Worm (Caenorhabditis elegans): ENCODE results near the gene F54D8.10.

F54D8.10 gene

ce11 chrIII:5081573-5081823 lies 13.1 kb upstream of the F54D8.10 start, which contains the start of gene cox-6A:
Gene cox-6A (plus strand): TSS chrIII:5081724.
- TF ChIP-seq ets-7 (tag; optimal IDR thresholded peaks at IDR 0.05) (no peak), sea-1 (GFP tag; conservative IDR thresholded peaks at IDR 0.05) (no peak), hmg-4 (GFP tag; optimal IDR thresholded peaks at IDR 0.05) (no peak), pes-1 (GFP tag; IDR thresholded peaks at IDR 0.05) (no peak), ama-1 (optimal IDR thresholded peaks at IDR 0.05) (no peak), hmbx-1 (tag; optimal IDR thresholded peaks at IDR 0.05) (no peak), scrt-1 (GFP tag; IDR thresholded peaks at IDR 0.05) (no peak), ceh-36 (tag; optimal IDR thresholded peaks at IDR 0.05) (no peak), aly-1 (tag; optimal IDR thresholded peaks at IDR 0.05) (no peak), ceh-13 (GFP tag; optimal IDR thresholded peaks at IDR 0.05) (no peak)

DNA sequence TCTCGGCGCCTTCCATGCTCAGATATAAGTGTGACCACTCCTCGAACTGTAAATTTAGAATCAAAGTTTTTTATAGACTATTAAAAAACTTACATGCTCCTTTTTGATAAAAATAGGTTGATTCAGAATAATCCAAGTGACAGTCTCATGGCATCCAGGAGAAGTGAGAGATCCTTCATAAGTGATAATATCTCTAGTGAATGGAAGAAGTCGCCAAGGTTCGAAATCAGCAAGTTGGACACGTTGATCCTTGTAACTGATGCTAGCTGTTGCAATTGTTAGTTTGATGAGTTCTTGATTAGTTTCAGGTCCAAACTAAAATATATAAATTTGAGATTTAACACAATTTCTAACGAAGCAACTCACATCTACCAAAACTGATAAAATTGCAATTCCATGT lies 11.3 kb upstream of the F54D8.10 start:
- TF ChIP-seq B0310.2 (tag; optimal IDR thresholded peaks at IDR 0.05) (no peak), aly-1 (tag; optimal IDR thresholded peaks at IDR 0.05) (no peak), tbx-11 (GFP tag; IDR thresholded peaks at IDR 0.05) (no peak), F13C5.2 (tag; optimal IDR thresholded peaks at IDR 0.05) (no peak), hnd-1 (tag; optimal IDR thresholded peaks at IDR 0.05) (no peak), ceh-36 (tag; optimal IDR thresholded peaks at IDR 0.05) (no peak), tbx-37 (GFP tag; conservative IDR thresholded peaks at IDR 0.05) (no peak), flt-1 (GFP tag; IDR thresholded peaks at IDR 0.05) (no peak), ceh-13 (GFP tag; optimal IDR thresholded peaks at IDR 0.05) (no peak), pes-1 (GFP tag; IDR thresholded peaks at IDR 0.05) (no peak), sea-1 (GFP tag; conservative IDR thresholded peaks at IDR 0.05) (no peak), scrt-1 (GFP tag; IDR thresholded peaks at IDR 0.05) (no peak), ama-1 (optimal IDR thresholded peaks at IDR 0.05) (no peak), ets-7 (tag; optimal IDR thresholded peaks at IDR 0.05) (no peak), hmbx-1 (tag; optimal IDR thresholded peaks at IDR 0.05) (no peak)

DNA sequence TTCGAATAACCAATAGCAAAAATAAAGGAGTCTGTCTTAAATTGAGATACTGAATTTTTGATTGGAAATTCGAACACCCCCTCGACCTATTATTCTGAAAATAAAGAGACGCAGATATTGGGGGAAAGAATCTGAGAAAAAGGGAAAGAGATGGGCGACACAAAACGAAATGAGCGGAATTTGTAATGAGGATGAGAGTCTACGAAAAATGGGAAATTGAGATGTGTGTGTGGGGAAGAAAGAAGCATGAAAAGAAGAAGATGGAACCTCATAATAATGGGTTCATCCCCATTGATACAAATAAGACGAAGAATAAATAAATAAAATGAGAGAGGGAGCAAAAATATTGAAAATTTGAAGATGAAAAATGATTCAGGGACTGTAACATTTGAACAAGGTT lies 9.1 kb upstream of the F54D8.10 start, which contains the start of gene cah-1:
TSS of gene cah-1 (minus strand) at position 101 of the 400 bp plus-strand sequence.
- TF ChIP-seq scrt-1 (GFP tag; IDR thresholded peaks at IDR 0.05) (no peak), B0310.2 (tag; optimal IDR thresholded peaks at IDR 0.05) (no peak), aly-1 (tag; optimal IDR thresholded peaks at IDR 0.05) (no peak), ceh-36 (tag; optimal IDR thresholded peaks at IDR 0.05) (no peak), flt-1 (GFP tag; IDR thresholded peaks at IDR 0.05) (no peak), hmg-4 (GFP tag; optimal IDR thresholded peaks at IDR 0.05) (no peak), tra-4 (tag; optimal IDR thresholded peaks at IDR 0.05) (no peak), ama-1 (optimal IDR thresholded peaks at IDR 0.05) (no peak), F13C5.2 (tag; optimal IDR thresholded peaks at IDR 0.05) (no peak), pes-1 (GFP tag; IDR thresholded peaks at IDR 0.05) (no peak), sea-1 (GFP tag; conservative IDR thresholded peaks at IDR 0.05) (no peak), ceh-13 (GFP tag; optimal IDR thresholded peaks at IDR 0.05) (no peak), hnd-1 (tag; optimal IDR thresholded peaks at IDR 0.05) (no peak), tbx-37 (GFP tag; conservative IDR thresholded peaks at IDR 0.05) (no peak), tbx-11 (GFP tag; IDR thresholded peaks at IDR 0.05) (no peak)

- TF ChIP-seq flt-1 (GFP tag; IDR thresholded peaks at IDR 0.05) (no peak), aly-1 (tag; optimal IDR thresholded peaks at IDR 0.05) (no peak), F13C5.2 (tag; optimal IDR thresholded peaks at IDR 0.05) (no peak), tra-4 (tag; optimal IDR thresholded peaks at IDR 0.05) (no peak), tbx-37 (GFP tag; conservative IDR thresholded peaks at IDR 0.05) (no peak), sea-1 (GFP tag; conservative IDR thresholded peaks at IDR 0.05) (no peak), scrt-1 (GFP tag; IDR thresholded peaks at IDR 0.05) (no peak), ceh-36 (tag; optimal IDR thresholded peaks at IDR 0.05) (no peak), ets-7 (tag; optimal IDR thresholded peaks at IDR 0.05) (no peak), pes-1 (GFP tag; IDR thresholded peaks at IDR 0.05) (no peak), B0310.2 (tag; optimal IDR thresholded peaks at IDR 0.05) (no peak), ama-1 (optimal IDR thresholded peaks at IDR 0.05) (no peak), ceh-13 (GFP tag; optimal IDR thresholded peaks at IDR 0.05) (no peak), hnd-1 (tag; optimal IDR thresholded peaks at IDR 0.05) (no peak), hmg-4 (GFP tag; optimal IDR thresholded peaks at IDR 0.05) (no peak), tbx-11 (GFP tag; IDR thresholded peaks at IDR 0.05) (no peak)
Measured at ce11 chrIII:5089489-5089888, 5.1 kb upstream of the F54D8.10 start.

ce11 chrIII:5092345-5092744 lies 2.3 kb upstream of the F54D8.10 start:
- TF ChIP-seq aly-1 (tag; optimal IDR thresholded peaks at IDR 0.05) (no peak), F13C5.2 (tag; optimal IDR thresholded peaks at IDR 0.05) (no peak), flt-1 (GFP tag; IDR thresholded peaks at IDR 0.05) (no peak), ets-7 (tag; optimal IDR thresholded peaks at IDR 0.05) (no peak), scrt-1 (GFP tag; IDR thresholded peaks at IDR 0.05) (no peak), tbx-11 (GFP tag; IDR thresholded peaks at IDR 0.05) (no peak), hnd-1 (tag; optimal IDR thresholded peaks at IDR 0.05) (no peak), ceh-13 (GFP tag; optimal IDR thresholded peaks at IDR 0.05) (no peak), tra-4 (tag; optimal IDR thresholded peaks at IDR 0.05) (no peak), hmbx-1 (tag; optimal IDR thresholded peaks at IDR 0.05) (no peak), hmg-4 (GFP tag; optimal IDR thresholded peaks at IDR 0.05) (no peak), B0310.2 (tag; optimal IDR thresholded peaks at IDR 0.05) (no peak), pes-1 (GFP tag; IDR thresholded peaks at IDR 0.05) (no peak), ama-1 (optimal IDR thresholded peaks at IDR 0.05) (no peak), ceh-36 (tag; optimal IDR thresholded peaks at IDR 0.05) (no peak), tbx-37 (GFP tag; conservative IDR thresholded peaks at IDR 0.05) (no peak), sea-1 (GFP tag; conservative IDR thresholded peaks at IDR 0.05) (no peak)

DNA sequence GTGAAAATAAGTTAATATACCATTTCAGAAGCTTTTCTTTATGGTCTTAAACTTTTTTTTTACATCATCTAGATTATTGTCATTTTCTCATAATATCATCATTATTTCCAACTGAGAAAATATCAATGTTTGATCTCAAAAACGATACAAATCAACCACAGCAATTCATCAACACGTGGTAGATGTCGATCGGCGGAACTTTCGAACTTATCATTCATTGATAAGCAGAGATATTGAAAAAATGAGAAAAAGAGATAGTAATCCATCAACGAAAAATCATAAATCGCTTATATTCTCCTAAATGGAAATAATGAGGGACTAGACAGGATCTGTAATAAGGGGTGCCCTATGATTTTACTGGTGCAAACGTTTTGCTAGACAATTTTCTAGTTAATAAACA lies 2.1 kb downstream of the F54D8.10 start:
- TF ChIP-seq pes-1 (GFP tag; IDR thresholded peaks at IDR 0.05) (no peak), ceh-36 (tag; optimal IDR thresholded peaks at IDR 0.05) (no peak), tbx-37 (GFP tag; conservative IDR thresholded peaks at IDR 0.05) (no peak), scrt-1 (GFP tag; IDR thresholded peaks at IDR 0.05) (no peak), sea-1 (GFP tag; conservative IDR thresholded peaks at IDR 0.05) (no peak), hnd-1 (tag; optimal IDR thresholded peaks at IDR 0.05) (no peak), ama-1 (optimal IDR thresholded peaks at IDR 0.05) (no peak), B0310.2 (tag; optimal IDR thresholded peaks at IDR 0.05) (no peak), hmbx-1 (tag; optimal IDR thresholded peaks at IDR 0.05) (no peak), tra-4 (tag; optimal IDR thresholded peaks at IDR 0.05) (no peak), aly-1 (tag; optimal IDR thresholded peaks at IDR 0.05) (no peak), ceh-13 (GFP tag; optimal IDR thresholded peaks at IDR 0.05) (no peak), ets-7 (tag; optimal IDR thresholded peaks at IDR 0.05) (no peak), tbx-11 (GFP tag; IDR thresholded peaks at IDR 0.05) (no peak), F13C5.2 (tag; optimal IDR thresholded peaks at IDR 0.05) (no peak), hmg-4 (GFP tag; optimal IDR thresholded peaks at IDR 0.05) (no peak), flt-1 (GFP tag; IDR thresholded peaks at IDR 0.05) (no peak)

- TF ChIP-seq tra-4 (tag; optimal IDR thresholded peaks at IDR 0.05) (no peak), sea-1 (GFP tag; conservative IDR thresholded peaks at IDR 0.05) (no peak), tbx-11 (GFP tag; IDR thresholded peaks at IDR 0.05) (no peak), flt-1 (GFP tag; IDR thresholded peaks at IDR 0.05) (no peak), aly-1 (tag; optimal IDR thresholded peaks at IDR 0.05) (no peak), hmg-4 (GFP tag; optimal IDR thresholded peaks at IDR 0.05) (no peak), F13C5.2 (tag; optimal IDR thresholded peaks at IDR 0.05) (no peak), ceh-36 (tag; optimal IDR thresholded peaks at IDR 0.05) (no peak), hmbx-1 (tag; optimal IDR thresholded peaks at IDR 0.05) (no peak), hnd-1 (tag; optimal IDR thresholded peaks at IDR 0.05) (no peak), pes-1 (GFP tag; IDR thresholded peaks at IDR 0.05) (no peak), B0310.2 (tag; optimal IDR thresholded peaks at IDR 0.05) (no peak), ets-7 (tag; optimal IDR thresholded peaks at IDR 0.05) (no peak), tbx-37 (GFP tag; conservative IDR thresholded peaks at IDR 0.05) (no peak)
Measured at ce11 chrIII:5098740-5099276, 4.2 kb downstream of the F54D8.10 start.

Data from whole organism, early embryonic.